Fruit fly (Drosophila melanogaster) whole organism, embryonic: ENCODE data around the gene Eig71Ek.

Source experiments
- ATbp ChIP-seq: fragments of 200-800 bp; sonication (Bioruptor generic); optimal IDR thresholded peaks from 2 replicates; lab custom pipeline; 2017; ENCODE audit warnings: missing biosample characterization, mild to moderate bottlenecking, missing genetic modification characterization, missing genetic modification reagents
- Ada2b ChIP-seq: fragments of 200-800 bp; sonication (Bioruptor generic); IDR thresholded peaks from 2 replicates; pipeline ENCODE4 v1.3.6; 2022; ENCODE audit warnings: missing biosample characterization, missing genetic modification characterization
- Adf1 ChIP-seq: fragments of 200-800 bp; sonication (Bioruptor generic); IDR thresholded peaks from 2 replicates; pipeline ENCODE4 v1.3.6; 2022; ENCODE audit warnings: missing biosample characterization, missing genetic modification characterization
- Aef1 ChIP-seq: fragments of 200-800 bp; sonication (Bioruptor generic); IDR thresholded peaks from 3 replicates; pipeline ENCODE4 v1.3.6; 2022; ENCODE audit warnings: missing biosample characterization, missing genetic modification characterization
- B-H1 ChIP-seq: fragments of 200-800 bp; sonication (Bioruptor generic); IDR thresholded peaks from 3 replicates; pipeline ENCODE4 v1.3.6; 2022; ENCODE audit warnings: missing biosample characterization, missing genetic modification characterization
- Bdp1 ChIP-seq: fragments of 200-800 bp; sonication (Bioruptor generic); optimal IDR thresholded peaks from 3 replicates; lab custom pipeline; 2016; ENCODE audit warnings: missing biosample characterization, missing genetic modification characterization
- CG11504 ChIP-seq: fragments of 200-800 bp; sonication (Bioruptor generic); optimal IDR thresholded peaks from 3 replicates; lab custom pipeline; 2019; ENCODE audit warnings: missing biosample characterization, mild to moderate bottlenecking, missing genetic modification characterization, moderate library complexity
- CG12071 ChIP-seq: fragments of 200-800 bp; sonication (Bioruptor generic); optimal IDR thresholded peaks from 3 replicates; lab custom pipeline; 2018; ENCODE audit warnings: missing biosample characterization, mild to moderate bottlenecking, missing genetic modification characterization
- CG12236 ChIP-seq: fragments of 200-800 bp; sonication (Bioruptor generic); optimal IDR thresholded peaks from 2 replicates; lab custom pipeline; 2016; ENCODE audit warnings: missing biosample characterization, missing genetic modification characterization
- CG15011 ChIP-seq: fragments of 200-800 bp; sonication (Bioruptor generic); optimal IDR thresholded peaks from 3 replicates; lab custom pipeline; 2018; ENCODE audit warnings: missing biosample characterization, mild to moderate bottlenecking, missing genetic modification characterization
- CG17186 ChIP-seq: fragments of 200-800 bp; sonication (Bioruptor generic); optimal IDR thresholded peaks from 3 replicates; lab custom pipeline; 2017; ENCODE audit warnings: missing biosample characterization, missing genetic modification reagents, missing genetic modification characterization
- CG17912 ChIP-seq: fragments of 200-800 bp; sonication (Bioruptor generic); optimal IDR thresholded peaks from 2 replicates; lab custom pipeline; 2018; ENCODE audit warnings: missing biosample characterization, mild to moderate bottlenecking, missing genetic modification characterization
- CG2129 ChIP-seq: fragments of 200-800 bp; sonication (Bioruptor generic); IDR thresholded peaks from 2 replicates; pipeline ENCODE4 v1.3.6; 2022; ENCODE audit warnings: missing biosample characterization, missing genetic modification characterization; ENCODE audit not compliant: partially characterized antibody
- CG2712 ChIP-seq: fragments of 200-800 bp; optimal IDR thresholded peaks from 3 replicates; lab custom pipeline; 2019; ENCODE audit warnings: missing biosample characterization, mild to moderate bottlenecking, missing genetic modification characterization, moderate library complexity
- CG30020 ChIP-seq: fragments of 200-800 bp; optimal IDR thresholded peaks from 2 replicates; lab custom pipeline; 2019; ENCODE audit warnings: missing biosample characterization, mild to moderate bottlenecking, missing genetic modification characterization, moderate library complexity
- CG34376 ChIP-seq: fragments of 200-800 bp; sonication (Bioruptor generic); optimal IDR thresholded peaks from 2 replicates; lab custom pipeline; 2018; ENCODE audit warnings: missing biosample characterization, mild to moderate bottlenecking, missing genetic modification characterization
- CG3726 ChIP-seq: fragments of 200-800 bp; sonication (Bioruptor generic); IDR thresholded peaks from 3 replicates; pipeline ENCODE4, ENCODE4 v1.3.6; 2022; ENCODE audit warnings: missing biosample characterization, missing genetic modification characterization
- CG3995 ChIP-seq: fragments of 200-800 bp; sonication (Bioruptor generic); optimal IDR thresholded peaks from 3 replicates; lab custom pipeline; 2016; ENCODE audit warnings: missing biosample characterization, missing genetic modification characterization
- CG6683 ChIP-seq: fragments of 200-800 bp; sonication (Bioruptor generic); optimal IDR thresholded peaks from 2 replicates; lab custom pipeline; 2017; ENCODE audit warnings: missing biosample characterization, mild to moderate bottlenecking, missing genetic modification characterization, missing genetic modification reagents
- CG7745 ChIP-seq: fragments of 200-800 bp; sonication (Bioruptor generic); optimal IDR thresholded peaks from 2 replicates; lab custom pipeline; 2018; ENCODE audit warnings: missing biosample characterization, mild to moderate bottlenecking, missing genetic modification characterization, moderate library complexity
- CG7786 ChIP-seq: fragments of 200-800 bp; sonication (Bioruptor generic); optimal IDR thresholded peaks from 2 replicates; lab custom pipeline; 2016; ENCODE audit warnings: missing biosample characterization, missing genetic modification characterization
- CG8924 ChIP-seq: fragments of 200-800 bp; optimal IDR thresholded peaks from 3 replicates; lab custom pipeline; 2019; ENCODE audit warnings: missing biosample characterization, mild to moderate bottlenecking, missing genetic modification characterization, moderate library complexity
- CTCF ChIP-seq: fragments of 200-800 bp; sonication (Bioruptor generic); optimal IDR thresholded peaks from 2 replicates; lab custom pipeline; 2017; ENCODE audit warnings: missing biosample characterization, mild to moderate bottlenecking, missing genetic modification characterization, moderate library complexity
- Dad ChIP-seq: fragments of 200-800 bp; sonication (Bioruptor generic); optimal IDR thresholded peaks from 3 replicates; lab custom pipeline; 2016; ENCODE audit warnings: missing biosample characterization, missing genetic modification characterization
- Dek ChIP-seq: fragments of 200-800 bp; sonication (Bioruptor generic); optimal IDR thresholded peaks from 3 replicates; lab custom pipeline; 2019; ENCODE audit warnings: missing biosample characterization, mild to moderate bottlenecking, missing genetic modification characterization, moderate library complexity
- Dfd ChIP-seq, 2 experiments: fragments of >200 bp; optimal IDR thresholded peaks; 2 replicates each; lab custom pipeline; 2017; ENCODE audit warnings: missing biosample characterization in 2 of 2, missing genetic modification characterization in 2 of 2
- H15 ChIP-seq: fragments of 200-800 bp; sonication (Bioruptor generic); IDR thresholded peaks from 3 replicates; pipeline ENCODE4 v1.3.6; 2022; ENCODE audit warnings: missing biosample characterization, missing genetic modification characterization
- H2.0 ChIP-seq: fragments of 200-800 bp; sonication (Bioruptor generic); IDR thresholded peaks from 2 replicates; pipeline ENCODE4 v1.3.6; 2022; ENCODE audit warnings: missing biosample characterization, missing genetic modification characterization
- HLH54F ChIP-seq: fragments of 200-800 bp; sonication (Bioruptor generic); optimal IDR thresholded peaks from 3 replicates; lab custom pipeline; 2016; ENCODE audit warnings: missing biosample characterization, missing genetic modification characterization
- HmgZ ChIP-seq: fragments of 200-800 bp; sonication (Bioruptor generic); optimal IDR thresholded peaks from 2 replicates; lab custom pipeline; 2018; ENCODE audit warnings: missing biosample characterization, mild to moderate bottlenecking, missing genetic modification characterization
- Hr78 ChIP-seq, 2 experiments: fragments of 200-800 bp in 1 of 2; fragments of >200 bp in 1 of 2; sonication (Bioruptor generic) in 1 of 2; optimal IDR thresholded peaks; 2 replicates each; lab custom pipeline; 2017 to 2019; ENCODE audit warnings: missing biosample characterization in 2 of 2, missing genetic modification characterization in 2 of 2, mild to moderate bottlenecking in 1 of 2, moderate library complexity in 1 of 2
- MTF-1 ChIP-seq: fragments of 200-800 bp; sonication (Bioruptor generic); optimal IDR thresholded peaks from 2 replicates; lab custom pipeline; 2018; ENCODE audit warnings: missing biosample characterization, mild to moderate bottlenecking, missing genetic modification characterization, borderline replicate concordance
- NC2β ChIP-seq: fragments of 200-800 bp; sonication (Bioruptor generic); optimal IDR thresholded peaks from 2 replicates; lab custom pipeline; 2016; ENCODE audit warnings: missing biosample characterization, missing genetic modification characterization
- Side ChIP-seq: fragments of 200-800 bp; sonication (Bioruptor generic); optimal IDR thresholded peaks from 2 replicates; lab custom pipeline; 2016; ENCODE audit warnings: missing biosample characterization, missing genetic modification characterization
- Xbp1 ChIP-seq: fragments of 200-800 bp; sonication (Bioruptor generic); optimal IDR thresholded peaks from 3 replicates; lab custom pipeline; 2016; ENCODE audit warnings: missing biosample characterization, mild to moderate bottlenecking, missing genetic modification characterization
- ab ChIP-seq: fragments of 200-800 bp; sonication (Bioruptor generic); optimal IDR thresholded peaks from 2 replicates; lab custom pipeline; 2016; ENCODE audit warnings: missing biosample characterization, missing genetic modification characterization
- abd-A ChIP-seq: fragments of 200-800 bp; sonication (Bioruptor generic); optimal IDR thresholded peaks from 3 replicates; lab custom pipeline; 2019; ENCODE audit warnings: missing biosample characterization, mild to moderate bottlenecking, missing genetic modification characterization, moderate library complexity
- bsh ChIP-seq, 2 experiments: fragments of 200-800 bp; sonication (Bioruptor generic); optimal IDR thresholded peaks; 2 replicates each; lab custom pipeline; 2017 to 2018; ENCODE audit warnings: mild to moderate bottlenecking in 2 of 2, missing biosample characterization in 2 of 2, missing genetic modification characterization in 2 of 2, moderate library complexity in 1 of 2
- ftz-f1 ChIP-seq: fragments of 200-800 bp; sonication (Bioruptor generic); optimal IDR thresholded peaks from 2 replicates; lab custom pipeline; 2016; ENCODE audit warnings: missing biosample characterization, missing genetic modification characterization
- her ChIP-seq: fragments of 200-800 bp; sonication (Bioruptor generic); optimal IDR thresholded peaks from 2 replicates; lab custom pipeline; 2016; ENCODE audit warnings: missing biosample characterization, missing genetic modification characterization
- hth ChIP-seq: fragments of >200 bp; optimal IDR thresholded peaks from 2 replicates; lab custom pipeline; 2017; ENCODE audit warnings: inconsistent platforms
- ind ChIP-seq: fragments of 200-800 bp; sonication (Bioruptor generic); optimal IDR thresholded peaks from 3 replicates; lab custom pipeline; 2016; ENCODE audit warnings: missing biosample characterization, missing genetic modification characterization
- jing ChIP-seq: fragments of 200-800 bp; sonication (Bioruptor generic); optimal IDR thresholded peaks from 2 replicates; lab custom pipeline; 2018; ENCODE audit warnings: missing biosample characterization, mild to moderate bottlenecking, missing genetic modification characterization
- kay ChIP-seq: fragments of 200-800 bp; sonication (Bioruptor generic); optimal IDR thresholded peaks from 2 replicates; lab custom pipeline; 2016; ENCODE audit warnings: missing biosample characterization, missing genetic modification characterization
- mld ChIP-seq: fragments of 200-800 bp; sonication (Bioruptor generic); IDR thresholded peaks from 3 replicates; pipeline ENCODE4 v1.3.6; 2022; ENCODE audit warnings: missing biosample characterization, missing genetic modification characterization; ENCODE audit not compliant: partially characterized antibody
- nau ChIP-seq: fragments of 200-800 bp; sonication (Bioruptor generic); optimal IDR thresholded peaks from 3 replicates; lab custom pipeline; 2017; ENCODE audit warnings: missing biosample characterization, mild to moderate bottlenecking, missing genetic modification characterization, missing genetic modification reagents
- otp ChIP-seq: fragments of 200-800 bp; sonication (Bioruptor generic); IDR thresholded peaks from 3 replicates; pipeline ENCODE4, ENCODE4 v1.3.6; 2022; ENCODE audit warnings: missing biosample characterization, missing genetic modification characterization
- ranshi ChIP-seq: fragments of 200-800 bp; sonication (Bioruptor generic); IDR thresholded peaks from 2 replicates; pipeline ENCODE4 v1.3.6; 2022; ENCODE audit warnings: missing biosample characterization, missing genetic modification characterization
- sd ChIP-seq: fragments of 200-800 bp; sonication (Bioruptor generic); optimal IDR thresholded peaks from 3 replicates; lab custom pipeline; 2018; ENCODE audit warnings: missing biosample characterization, mild to moderate bottlenecking, missing genetic modification characterization, moderate library complexity
- sisA ChIP-seq: fragments of 200-800 bp; sonication (Bioruptor generic); IDR thresholded peaks from 2 replicates; pipeline ENCODE4 v1.3.6; 2022; ENCODE audit warnings: missing biosample characterization, missing genetic modification characterization
- tin ChIP-seq: fragments of 200-800 bp; sonication (Bioruptor generic); optimal IDR thresholded peaks from 3 replicates; lab custom pipeline; 2016; ENCODE audit warnings: missing biosample characterization, missing genetic modification characterization
- tna ChIP-seq: fragments of 200-800 bp; sonication (Bioruptor generic); IDR thresholded peaks from 2 replicates; pipeline ENCODE4 v1.3.6; 2022; ENCODE audit warnings: missing biosample characterization, missing genetic modification characterization; ENCODE audit not compliant: partially characterized antibody
- toy ChIP-seq: fragments of 200-800 bp; sonication (Bioruptor generic); IDR thresholded peaks from 2 replicates; pipeline ENCODE4 v1.3.6; 2022; ENCODE audit warnings: missing biosample characterization, missing genetic modification characterization

The Eig71Ek gene

dm6 chr3L:15677662-15678061, 16.6 kb downstream of the Eig71Ek start (continued):
- TF ChIP-seq CG12071 (GFP tag; lab: Kevin White, UChicago) (no peak), tna (GFP tag; lab: Robert Waterston, UW) (no peak), H2.0 (GFP tag; lab: Robert Waterston, UW) (no peak), CG17186 (GFP tag; lab: Kevin White, UChicago) (no peak), CG7786 (GFP tag; lab: Kevin White, UChicago) (no peak), nau (GFP tag; lab: Kevin White, UChicago) (no peak), NC2β (no peak), Side (no peak), Xbp1 (no peak), CG3995 (no peak), abd-A (tag; lab: Kevin White, UChicago) (no peak), Adf1 (GFP tag; lab: Robert Waterston, UW) (no peak), hth (lab: Kevin White, UChicago) (no peak), jing (GFP tag; lab: Kevin White, UChicago) (no peak), CG3726 (no peak), ATbp (GFP tag; lab: Kevin White, UChicago) (no peak), CG7745 (tag; lab: Kevin White, UChicago) (no peak), tin (GFP tag; lab: Kevin White, UChicago) (no peak), CG6683 (GFP tag; lab: Kevin White, UChicago) (no peak), Dfd (GFP tag; optimal IDR thresholded peaks at IDR 0.05; lab: Kevin White, UChicago) (no peak), H15 (no peak), Dek (no peak), B-H1 (GFP tag; lab: Robert Waterston, UW) (no peak), MTF-1 (no peak), Dad (no peak), sisA (no peak), Bdp1 (GFP tag; lab: Kevin White, UChicago) (no peak), ftz-f1 (GFP tag; lab: Kevin White, UChicago) (no peak), mld (GFP tag; lab: Robert Waterston, UW) (no peak), CTCF (GFP tag; lab: Kevin White, UChicago) (no peak), her (no peak), ranshi (GFP tag; lab: Robert Waterston, UW) (no peak), CG12236 (GFP tag; lab: Kevin White, UChicago) (no peak), kay (GFP tag; lab: Kevin White, UChicago) (no peak), CG8924 (peak; percentile 1), CG30020 (tag; lab: Kevin White, UChicago) (no peak), toy (no peak), CG2712 (no peak), Hr78 (GFP tag; optimal IDR thresholded peaks at IDR 0.05; lab: Kevin White, UChicago) (no peak), ind (GFP tag; lab: Kevin White, UChicago) (peak; percentile 6), HmgZ (tag; lab: Kevin White, UChicago) (no peak), CG17912 (no peak), CG2129 (GFP tag; lab: Robert Waterston, UW) (no peak), CG11504 (tag; lab: Kevin White, UChicago) (peak; percentile 32), sd (tag; lab: Kevin White, UChicago) (no peak), bsh (GFP tag; optimal IDR thresholded peaks at IDR 0.05; lab: Kevin White, UChicago) (peak in 1 of 2 experiments; percentile 33), Ada2b (GFP tag; lab: Robert Waterston, UW) (0 out of 2 replicates have a peak, but pooled peaks have one; percentile 14), Aef1 (GFP tag; lab: Robert Waterston, UW) (no peak), CG15011 (GFP tag; lab: Kevin White, UChicago) (no peak), ab (no peak), HLH54F (GFP tag; lab: Kevin White, UChicago) (no peak), otp (GFP tag; lab: Robert Waterston, UW) (no peak), CG34376 (GFP tag; lab: Kevin White, UChicago) (no peak)
